Fruit fly (Drosophila melanogaster) whole organism, embryonic: ENCODE measurements around the gene CG8675.

Source experiments
- B-H2 ChIP-seq: fragments of 200-800 bp; sonication (Bioruptor generic); optimal IDR thresholded peaks from 2 replicates; lab custom pipeline; 2018; ENCODE audit warnings: missing biosample characterization, mild to moderate bottlenecking, missing genetic modification characterization
- CG10267 ChIP-seq: fragments of 200-800 bp; sonication (Bioruptor generic); optimal IDR thresholded peaks from 2 replicates; lab custom pipeline; 2018; ENCODE audit warnings: missing biosample characterization, mild to moderate bottlenecking, missing genetic modification characterization, moderate library complexity
- CG10366 ChIP-seq: fragments of 200-800 bp; sonication (Bioruptor generic); IDR thresholded peaks from 2 replicates; pipeline ENCODE4 v1.3.6; 2022; ENCODE audit warnings: missing biosample characterization, missing genetic modification characterization
- CG12942 ChIP-seq: fragments of 200-800 bp; sonication (Bioruptor generic); optimal IDR thresholded peaks from 3 replicates; lab custom pipeline; 2016; ENCODE audit warnings: missing biosample characterization, missing genetic modification characterization
- CG15011 ChIP-seq: fragments of 200-800 bp; sonication (Bioruptor generic); optimal IDR thresholded peaks from 3 replicates; lab custom pipeline; 2018; ENCODE audit warnings: missing biosample characterization, mild to moderate bottlenecking, missing genetic modification characterization
- CG1529 ChIP-seq: fragments of 200-800 bp; sonication (Bioruptor generic); optimal IDR thresholded peaks from 3 replicates; lab custom pipeline; 2018; ENCODE audit warnings: missing biosample characterization, missing genetic modification characterization
- CG16779 ChIP-seq: fragments of 200-800 bp; sonication (Bioruptor generic); IDR thresholded peaks from 2 replicates; pipeline ENCODE4 v1.3.6; 2022; ENCODE audit warnings: missing biosample characterization, missing genetic modification characterization
- CG17186 ChIP-seq: fragments of 200-800 bp; sonication (Bioruptor generic); optimal IDR thresholded peaks from 3 replicates; lab custom pipeline; 2017; ENCODE audit warnings: missing biosample characterization, missing genetic modification reagents, missing genetic modification characterization
- CG17829 ChIP-seq: fragments of 200-800 bp; optimal IDR thresholded peaks from 2 replicates; lab custom pipeline; 2019; ENCODE audit warnings: missing biosample characterization, mild to moderate bottlenecking, missing genetic modification characterization, moderate library complexity
- CG2129 ChIP-seq: fragments of 200-800 bp; sonication (Bioruptor generic); IDR thresholded peaks from 2 replicates; pipeline ENCODE4 v1.3.6; 2022; ENCODE audit warnings: missing biosample characterization, missing genetic modification characterization; ENCODE audit not compliant: partially characterized antibody
- CG2678 ChIP-seq: fragments of 200-800 bp; sonication (Bioruptor generic); optimal IDR thresholded peaks from 3 replicates; lab custom pipeline; 2019; ENCODE audit warnings: missing biosample characterization, mild to moderate bottlenecking, missing genetic modification characterization, moderate library complexity
- CG2875 ChIP-seq: fragments of 200-800 bp; sonication (Bioruptor generic); optimal IDR thresholded peaks from 2 replicates; lab custom pipeline; 2017; ENCODE audit warnings: missing biosample characterization, mild to moderate bottlenecking, missing genetic modification characterization, missing genetic modification reagents
- CG2889 ChIP-seq: fragments of 200-800 bp; sonication (Bioruptor generic); IDR thresholded peaks from 3 replicates; pipeline ENCODE4 v1.3.6; 2022; ENCODE audit warnings: missing biosample characterization, missing genetic modification characterization
- CG3065 ChIP-seq: fragments of 200-800 bp; sonication (Bioruptor generic); optimal IDR thresholded peaks from 2 replicates; lab custom pipeline; 2016; ENCODE audit warnings: missing biosample characterization, missing genetic modification characterization
- CG31365 ChIP-seq: fragments of 200-800 bp; sonication (Bioruptor generic); optimal IDR thresholded peaks from 2 replicates; lab custom pipeline; 2018; ENCODE audit warnings: missing biosample characterization, mild to moderate bottlenecking, missing genetic modification characterization
- CG4617 ChIP-seq: fragments of 200-800 bp; sonication (Bioruptor generic); optimal IDR thresholded peaks from 3 replicates; lab custom pipeline; 2016; ENCODE audit warnings: missing biosample characterization, missing genetic modification characterization, borderline replicate concordance
- CG4730 ChIP-seq: fragments of 200-800 bp; sonication (Bioruptor generic); IDR thresholded peaks from 2 replicates; pipeline ENCODE4 v1.3.6; 2022; ENCODE audit warnings: missing biosample characterization, missing genetic modification characterization
- CG6689 ChIP-seq: fragments of 200-800 bp; sonication (Bioruptor generic); IDR thresholded peaks from 2 replicates; pipeline ENCODE4 v1.3.6; 2022; ENCODE audit warnings: missing biosample characterization, missing genetic modification characterization
- CG6791 ChIP-seq: fragments of 200-800 bp; sonication (Bioruptor generic); IDR thresholded peaks from 3 replicates; pipeline ENCODE4 v1.3.6; 2022; ENCODE audit warnings: missing biosample characterization, missing genetic modification characterization; ENCODE audit not compliant: partially characterized antibody
- CG8290 ChIP-seq, 3 experiments: fragments of 200-800 bp; sonication (Bioruptor generic); optimal IDR thresholded peaks; 2 replicates each; lab custom pipeline; 2016 to 2019; ENCODE audit warnings: missing biosample characterization in 3 of 3, missing genetic modification characterization in 3 of 3, mild to moderate bottlenecking in 2 of 3, moderate library complexity in 1 of 3
- CTCF ChIP-seq: fragments of 200-800 bp; sonication (Bioruptor generic); optimal IDR thresholded peaks from 2 replicates; lab custom pipeline; 2017; ENCODE audit warnings: missing biosample characterization, mild to moderate bottlenecking, missing genetic modification characterization, moderate library complexity
- CoRest ChIP-seq: fragments of 200-800 bp; sonication (Bioruptor generic); optimal IDR thresholded peaks from 3 replicates; lab custom pipeline; 2018; ENCODE audit warnings: missing biosample characterization, mild to moderate bottlenecking, missing genetic modification characterization, moderate library complexity
- Deaf1 ChIP-seq: fragments of 200-800 bp; optimal IDR thresholded peaks from 3 replicates; lab custom pipeline; 2019; ENCODE audit warnings: missing biosample characterization, mild to moderate bottlenecking, missing genetic modification characterization, moderate library complexity
- Dp ChIP-seq: fragments of 200-800 bp; sonication (Bioruptor generic); optimal IDR thresholded peaks from 2 replicates; lab custom pipeline; 2018; ENCODE audit warnings: missing biosample characterization, mild to moderate bottlenecking, missing genetic modification characterization, moderate library complexity
- Dref ChIP-seq: fragments of 200-800 bp; sonication (Bioruptor generic); IDR thresholded peaks from 2 replicates; pipeline ENCODE4 v1.3.6; 2022; ENCODE audit warnings: missing biosample characterization, missing genetic modification characterization
- E2f2 ChIP-seq: fragments of 200-800 bp; sonication (Bioruptor generic); IDR thresholded peaks from 2 replicates; pipeline ENCODE4 v1.3.6; 2022; ENCODE audit warnings: missing biosample characterization, missing genetic modification characterization
- Elba2 ChIP-seq: fragments of 200-800 bp; sonication (Bioruptor generic); optimal IDR thresholded peaks from 3 replicates; lab custom pipeline; 2016; ENCODE audit warnings: missing biosample characterization, missing genetic modification characterization
- Fer1 ChIP-seq: fragments of 200-800 bp; sonication (Bioruptor generic); optimal IDR thresholded peaks from 2 replicates; lab custom pipeline; 2017; ENCODE audit warnings: missing biosample characterization, mild to moderate bottlenecking, missing genetic modification characterization
- HLH4C ChIP-seq: fragments of 200-800 bp; sonication (Bioruptor generic); IDR thresholded peaks from 3 replicates; pipeline ENCODE4 v1.3.6; 2022; ENCODE audit warnings: missing biosample characterization, missing genetic modification characterization; ENCODE audit not compliant: partially characterized antibody
- MESR4 ChIP-seq: fragments of 200-800 bp; sonication (Bioruptor generic); optimal IDR thresholded peaks from 2 replicates; lab custom pipeline; 2018; ENCODE audit warnings: missing biosample characterization, mild to moderate bottlenecking, missing genetic modification characterization, moderate library complexity
- NFAT ChIP-seq: fragments of 200-800 bp; sonication (Bioruptor generic); IDR thresholded peaks from 2 replicates; pipeline ENCODE4 v1.3.6; 2022; ENCODE audit warnings: missing biosample characterization, missing genetic modification characterization
- Nf-YA ChIP-seq: fragments of 200-800 bp; sonication (Bioruptor generic); IDR thresholded peaks from 2 replicates; pipeline ENCODE4 v1.3.6; 2022; ENCODE audit warnings: missing biosample characterization, missing genetic modification characterization
- Oli ChIP-seq: fragments of 200-800 bp; sonication (Bioruptor generic); optimal IDR thresholded peaks from 2 replicates; lab custom pipeline; 2018; ENCODE audit warnings: missing biosample characterization, mild to moderate bottlenecking, missing genetic modification characterization, moderate library complexity
- Opbp ChIP-seq: fragments of 200-800 bp; sonication (Bioruptor generic); IDR thresholded peaks from 3 replicates; pipeline ENCODE4 v1.3.6; 2022; ENCODE audit warnings: missing biosample characterization, missing genetic modification characterization; ENCODE audit not compliant: partially characterized antibody
- Poxn ChIP-seq: fragments of 200-800 bp; sonication (Bioruptor generic); IDR thresholded peaks from 2 replicates; pipeline ENCODE4 v1.3.6; 2022; ENCODE audit warnings: missing biosample characterization, missing genetic modification characterization
- Sry-δ ChIP-seq: fragments of 200-800 bp; sonication (Bioruptor generic); optimal IDR thresholded peaks from 2 replicates; lab custom pipeline; 2016; ENCODE audit warnings: missing biosample characterization, missing genetic modification characterization
- YL-1 ChIP-seq: fragments of 200-800 bp; sonication (Bioruptor generic); optimal IDR thresholded peaks from 3 replicates; lab custom pipeline; 2017; ENCODE audit warnings: missing biosample characterization, mild to moderate bottlenecking, missing genetic modification characterization
- crc ChIP-seq: fragments of 200-800 bp; sonication (Bioruptor generic); optimal IDR thresholded peaks from 2 replicates; lab custom pipeline; 2016; ENCODE audit warnings: missing biosample characterization, missing genetic modification characterization
- dan ChIP-seq: fragments of 200-800 bp; sonication (Bioruptor generic); IDR thresholded peaks from 2 replicates; pipeline ENCODE4 v1.3.6; 2022; ENCODE audit warnings: missing biosample characterization, missing genetic modification characterization
- dati ChIP-seq: fragments of 200-800 bp; sonication (Bioruptor generic); IDR thresholded peaks from 2 replicates; pipeline ENCODE4 v1.3.6; 2022; ENCODE audit warnings: missing biosample characterization, missing genetic modification characterization
- gsb ChIP-seq: fragments of 200-800 bp; sonication (Bioruptor generic); IDR thresholded peaks from 2 replicates; pipeline ENCODE4 v1.3.6; 2022; ENCODE audit warnings: missing biosample characterization, missing genetic modification characterization
- gsb-n ChIP-seq: fragments of 200-800 bp; sonication (Bioruptor generic); optimal IDR thresholded peaks from 3 replicates; lab custom pipeline; 2018; ENCODE audit warnings: missing biosample characterization, mild to moderate bottlenecking, missing genetic modification characterization
- her ChIP-seq: fragments of 200-800 bp; sonication (Bioruptor generic); optimal IDR thresholded peaks from 2 replicates; lab custom pipeline; 2016; ENCODE audit warnings: missing biosample characterization, missing genetic modification characterization
- inv ChIP-seq: fragments of 200-800 bp; sonication (Bioruptor generic); IDR thresholded peaks from 2 replicates; pipeline ENCODE4 v1.3.6; 2022; ENCODE audit warnings: missing biosample characterization, missing genetic modification characterization; ENCODE audit not compliant: partially characterized antibody
- ken ChIP-seq: fragments of 200-800 bp; sonication (Bioruptor generic); IDR thresholded peaks from 3 replicates; pipeline ENCODE4 v1.3.6; 2022; ENCODE audit warnings: missing biosample characterization, missing genetic modification characterization
- otp ChIP-seq: fragments of 200-800 bp; sonication (Bioruptor generic); IDR thresholded peaks from 3 replicates; pipeline ENCODE4, ENCODE4 v1.3.6; 2022; ENCODE audit warnings: missing biosample characterization, missing genetic modification characterization
- pzg ChIP-seq: fragments of 200-800 bp; sonication (Bioruptor generic); optimal IDR thresholded peaks from 3 replicates; lab custom pipeline; 2018; ENCODE audit warnings: missing biosample characterization, mild to moderate bottlenecking, missing genetic modification characterization, moderate library complexity
- slbo ChIP-seq: fragments of 200-800 bp; sonication (Bioruptor generic); IDR thresholded peaks from 2 replicates; pipeline ENCODE4 v1.3.6; 2022; ENCODE audit warnings: missing biosample characterization, missing genetic modification characterization
- stwl ChIP-seq: fragments of 200-800 bp; sonication (Bioruptor generic); optimal IDR thresholded peaks from 3 replicates; lab custom pipeline; 2018; ENCODE audit warnings: missing biosample characterization, mild to moderate bottlenecking, missing genetic modification characterization, moderate library complexity
- sug ChIP-seq: fragments of 200-800 bp; optimal IDR thresholded peaks from 2 replicates; lab custom pipeline; 2019; ENCODE audit warnings: missing biosample characterization, mild to moderate bottlenecking, missing genetic modification characterization, moderate library complexity
- trh ChIP-seq: fragments of 200-800 bp; sonication (Bioruptor generic); optimal IDR thresholded peaks from 2 replicates; lab custom pipeline; 2016; ENCODE audit warnings: missing biosample characterization, missing genetic modification characterization
- yki ChIP-seq: fragments of >200 bp; optimal IDR thresholded peaks from 3 replicates; lab custom pipeline; 2018

Gene CG8675

DNA sequence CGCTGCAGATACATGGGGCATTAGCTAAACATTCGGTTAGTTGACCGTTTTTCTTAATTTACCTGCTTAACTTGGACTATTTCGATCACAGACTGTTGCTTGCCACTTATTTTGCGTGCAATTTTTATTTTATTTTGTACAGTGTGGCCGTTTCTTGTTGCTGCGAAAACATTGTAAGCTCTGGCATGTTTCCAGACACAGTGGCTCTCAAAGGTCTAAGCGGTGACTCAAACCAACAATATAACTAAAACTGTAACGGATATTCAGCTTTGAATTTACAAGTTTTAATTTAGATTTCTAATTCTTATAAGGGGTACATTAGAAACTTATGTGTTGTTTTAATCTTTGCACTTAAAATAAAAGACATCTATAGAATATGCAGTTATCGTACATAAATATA, at the start of gene CG8675:
Gene CG8675, minus strand, starts transcription at position 177 of the 400 bp plus-strand sequence.
- TF ChIP-seq CG2875 (no peak), CG2889 (GFP tag; lab: Robert Waterston, UW) (no peak), CTCF (GFP tag; lab: Kevin White, UChicago) (peak; percentile 48), slbo (GFP tag; lab: Robert Waterston, UW) (no peak), inv (GFP tag; lab: Robert Waterston, UW) (no peak), yki (no peak), Poxn (GFP tag; lab: Robert Waterston, UW) (no peak), CG16779 (no peak), CG1529 (GFP tag; lab: Kevin White, UChicago) (no peak), stwl (tag; lab: Kevin White, UChicago) (peak; percentile 81), CG6689 (GFP tag; lab: Robert Waterston, UW) (no peak), Oli (tag; lab: Kevin White, UChicago) (no peak), otp (GFP tag; lab: Robert Waterston, UW) (no peak), Dref (GFP tag; lab: Robert Waterston, UW) (peak; percentile 43; the same call in 1 of the 2 replicates), CG15011 (GFP tag; lab: Kevin White, UChicago) (no peak), Sry-δ (GFP tag; lab: Kevin White, UChicago) (peak; percentile 14), CG3065 (GFP tag; lab: Kevin White, UChicago) (no peak), Fer1 (GFP tag; lab: Kevin White, UChicago) (no peak), crc (no peak), E2f2 (peak; percentile 31; the same call in 1 of the 2 replicates), MESR4 (peak; percentile 52), CoRest (tag; lab: Kevin White, UChicago) (peak; percentile 33), YL-1 (GFP tag; lab: Kevin White, UChicago) (peak; percentile 49), CG31365 (tag; lab: Kevin White, UChicago) (no peak), dati (GFP tag; lab: Robert Waterston, UW) (no peak), her (no peak), gsb (no peak), Opbp (peak; percentile 41; the same call in 1 of the 3 replicates), gsb-n (tag; lab: Kevin White, UChicago) (no peak), ken (GFP tag; lab: Robert Waterston, UW) (no peak), CG12942 (no peak), Elba2 (GFP tag; lab: Kevin White, UChicago) (no peak), CG17186 (GFP tag; lab: Kevin White, UChicago) (peak; percentile 17), B-H2 (no peak), CG10366 (GFP tag; lab: Robert Waterston, UW) (no peak), HLH4C (GFP tag; lab: Robert Waterston, UW) (0 out of 3 replicates have a peak, but pooled peaks have one; percentile 43), CG4617 (peak; percentile 65), CG2678 (tag; lab: Kevin White, UChicago) (no peak), CG2129 (GFP tag; lab: Robert Waterston, UW) (no peak), CG17829 (tag; lab: Kevin White, UChicago) (peak; percentile 13), pzg (GFP tag; lab: Kevin White, UChicago) (peak; percentile 61), CG8290 (GFP tag; optimal IDR thresholded peaks at IDR 0.05; lab: Kevin White, UChicago) (no peak), CG8290 (tag; optimal IDR thresholded peaks at IDR 0.05; lab: Kevin White, UChicago) (peak in 1 of 2 experiments; percentile 48), Dp (peak; percentile 37), CG4730 (GFP tag; lab: Robert Waterston, UW) (no peak), NFAT (GFP tag; lab: Robert Waterston, UW) (no peak), CG10267 (peak; percentile 7), dan (GFP tag; lab: Robert Waterston, UW) (no peak), Deaf1 (tag; lab: Kevin White, UChicago) (no peak), CG6791 (GFP tag; lab: Robert Waterston, UW) (0 out of 3 replicates have a peak, but pooled peaks have one; percentile 41), Nf-YA (GFP tag; lab: Robert Waterston, UW) (no peak), trh (no peak), sug (no peak)
